Fruit fly (Drosophila melanogaster) whole organism, embryonic: ENCODE measurements around the gene Nplp3.

Experiments
- Abd-B ChIP-seq: fragments of 200-800 bp; sonication (Bioruptor generic); optimal IDR thresholded peaks from 2 replicates; lab custom pipeline; 2018; ENCODE audit warnings: missing biosample characterization, mild to moderate bottlenecking, missing genetic modification characterization, moderate library complexity
- CG12071 ChIP-seq: fragments of 200-800 bp; sonication (Bioruptor generic); optimal IDR thresholded peaks from 3 replicates; lab custom pipeline; 2018; ENCODE audit warnings: missing biosample characterization, mild to moderate bottlenecking, missing genetic modification characterization
- CG13894 ChIP-seq: fragments of 200-800 bp; sonication (Bioruptor generic); optimal IDR thresholded peaks from 3 replicates; lab custom pipeline; 2018; ENCODE audit warnings: missing biosample characterization, mild to moderate bottlenecking, missing genetic modification characterization, moderate library complexity
- CG14441 ChIP-seq: fragments of 200-800 bp; sonication (Bioruptor generic); IDR thresholded peaks from 2 replicates; pipeline ENCODE4 v1.3.6; 2022; ENCODE audit warnings: missing biosample characterization, missing genetic modification characterization
- CG14860 ChIP-seq: fragments of 200-800 bp; sonication (Bioruptor generic); IDR thresholded peaks from 3 replicates; pipeline ENCODE4 v1.3.6; 2022; ENCODE audit warnings: missing biosample characterization, missing genetic modification characterization; ENCODE audit not compliant: partially characterized antibody
- CG15479 ChIP-seq: fragments of 200-800 bp; sonication (Bioruptor generic); optimal IDR thresholded peaks from 3 replicates; lab custom pipeline; 2019; ENCODE audit warnings: missing biosample characterization, mild to moderate bottlenecking, missing genetic modification characterization, moderate library complexity
- CG1832 ChIP-seq: fragments of 200-800 bp; sonication (Bioruptor generic); optimal IDR thresholded peaks from 2 replicates; lab custom pipeline; 2017; ENCODE audit warnings: missing biosample characterization, mild to moderate bottlenecking, missing genetic modification characterization, inconsistent platforms
- CG18619 ChIP-seq: fragments of 200-800 bp; sonication (Bioruptor generic); optimal IDR thresholded peaks from 3 replicates; lab custom pipeline; 2017; ENCODE audit warnings: missing biosample characterization, mild to moderate bottlenecking, missing genetic modification characterization
- CG2129 ChIP-seq: fragments of 200-800 bp; sonication (Bioruptor generic); IDR thresholded peaks from 2 replicates; pipeline ENCODE4 v1.3.6; 2022; ENCODE audit warnings: missing biosample characterization, missing genetic modification characterization; ENCODE audit not compliant: partially characterized antibody
- CG32767 ChIP-seq: fragments of 200-800 bp; sonication (Bioruptor generic); IDR thresholded peaks from 2 replicates; pipeline ENCODE4 v1.3.6; 2022; ENCODE audit warnings: missing biosample characterization, missing genetic modification characterization
- CG3281 ChIP-seq: fragments of 200-800 bp; sonication (Bioruptor generic); optimal IDR thresholded peaks from 3 replicates; lab custom pipeline; 2017; ENCODE audit warnings: missing biosample characterization, mild to moderate bottlenecking, missing genetic modification characterization
- CG34224 ChIP-seq: fragments of 200-800 bp; sonication (Bioruptor generic); IDR thresholded peaks from 3 replicates; pipeline ENCODE4 v1.3.6; 2022; ENCODE audit warnings: missing biosample characterization, missing genetic modification characterization; ENCODE audit not compliant: partially characterized antibody
- CG3995 ChIP-seq: fragments of 200-800 bp; sonication (Bioruptor generic); optimal IDR thresholded peaks from 3 replicates; lab custom pipeline; 2016; ENCODE audit warnings: missing biosample characterization, missing genetic modification characterization
- CG4424 ChIP-seq: fragments of 200-800 bp; sonication (Bioruptor generic); optimal IDR thresholded peaks from 3 replicates; lab custom pipeline; 2016; ENCODE audit warnings: missing biosample characterization, missing genetic modification characterization
- CG5180 ChIP-seq: fragments of 200-800 bp; sonication (Bioruptor generic); optimal IDR thresholded peaks from 3 replicates; lab custom pipeline; 2017; ENCODE audit warnings: missing biosample characterization, missing genetic modification characterization, mild to moderate bottlenecking, moderate library complexity, missing genetic modification reagents
- CG5953 ChIP-seq: fragments of 200-800 bp; sonication (Bioruptor generic); IDR thresholded peaks from 2 replicates; pipeline ENCODE4 v1.3.6; 2022; ENCODE audit warnings: missing biosample characterization, missing genetic modification characterization
- CG6272 ChIP-seq: fragments of 200-800 bp; sonication (Bioruptor generic); IDR thresholded peaks from 2 replicates; pipeline ENCODE4 v1.3.6; 2022; ENCODE audit warnings: missing biosample characterization, missing genetic modification characterization
- CG6689 ChIP-seq: fragments of 200-800 bp; sonication (Bioruptor generic); IDR thresholded peaks from 2 replicates; pipeline ENCODE4 v1.3.6; 2022; ENCODE audit warnings: missing biosample characterization, missing genetic modification characterization
- CG6813 ChIP-seq: fragments of 200-800 bp; sonication (Bioruptor generic); optimal IDR thresholded peaks from 2 replicates; lab custom pipeline; 2017; ENCODE audit warnings: missing biosample characterization, missing genetic modification characterization, mild to moderate bottlenecking, moderate library complexity, missing genetic modification reagents
- CG7786 ChIP-seq: fragments of 200-800 bp; sonication (Bioruptor generic); optimal IDR thresholded peaks from 2 replicates; lab custom pipeline; 2016; ENCODE audit warnings: missing biosample characterization, missing genetic modification characterization
- CG7928 ChIP-seq: fragments of 200-800 bp; sonication (Bioruptor generic); optimal IDR thresholded peaks from 2 replicates; lab custom pipeline; 2017; ENCODE audit warnings: missing biosample characterization, mild to moderate bottlenecking, missing genetic modification characterization
- Dref ChIP-seq: fragments of 200-800 bp; sonication (Bioruptor generic); IDR thresholded peaks from 2 replicates; pipeline ENCODE4 v1.3.6; 2022; ENCODE audit warnings: missing biosample characterization, missing genetic modification characterization
- Drgx ChIP-seq: fragments of 200-800 bp; sonication (Bioruptor generic); IDR thresholded peaks from 2 replicates; pipeline ENCODE4 v1.3.6; 2022; ENCODE audit warnings: missing biosample characterization, missing genetic modification characterization
- Eip74EF ChIP-seq, 2 experiments: fragments of 200-800 bp in 1 of 2; fragments of >200 bp in 1 of 2; sonication (Bioruptor generic) in 1 of 2; optimal IDR thresholded peaks; 2 replicates each; lab custom pipeline; 2017 to 2019; ENCODE audit warnings: missing biosample characterization in 2 of 2, missing genetic modification characterization in 2 of 2, mild to moderate bottlenecking in 1 of 2, moderate library complexity in 1 of 2
- Ets65A ChIP-seq: fragments of 200-800 bp; sonication (Bioruptor generic); peaks from one replicate; lab custom pipeline; 2016; ENCODE audit warnings: missing biosample characterization, missing genetic modification characterization
- Gsc ChIP-seq: fragments of 200-800 bp; sonication (Bioruptor generic); IDR thresholded peaks from 2 replicates; pipeline ENCODE4 v1.3.6; 2022; ENCODE audit warnings: missing biosample characterization, missing genetic modification characterization
- Gug ChIP-seq: fragments of 200-800 bp; sonication (Bioruptor generic); IDR thresholded peaks from 4 replicates; pipeline ENCODE4 v1.3.6; 2022; ENCODE audit warnings: missing biosample characterization, missing genetic modification characterization
- Hey ChIP-seq: fragments of 200-800 bp; sonication (Bioruptor generic); optimal IDR thresholded peaks from 3 replicates; lab custom pipeline; 2018; ENCODE audit warnings: missing biosample characterization, mild to moderate bottlenecking, missing genetic modification characterization
- Hmr ChIP-seq: fragments of 200-800 bp; sonication (Bioruptor generic); optimal IDR thresholded peaks from 3 replicates; lab custom pipeline; 2017; ENCODE audit warnings: mild to moderate bottlenecking, missing biosample characterization, missing genetic modification reagents, missing genetic modification characterization
- Hr3 ChIP-seq: fragments of 200-800 bp; sonication (Bioruptor generic); optimal IDR thresholded peaks from 3 replicates; lab custom pipeline; 2016; ENCODE audit warnings: missing biosample characterization, missing genetic modification characterization
- Kr ChIP-seq: fragments of 200-800 bp; sonication (Bioruptor generic); optimal IDR thresholded peaks from 2 replicates; lab custom pipeline; 2017; ENCODE audit warnings: missing biosample characterization, mild to moderate bottlenecking, missing genetic modification characterization
- Vsx1 ChIP-seq: fragments of 200-800 bp; sonication (Bioruptor generic); optimal IDR thresholded peaks from 2 replicates; lab custom pipeline; 2017; ENCODE audit warnings: missing biosample characterization, mild to moderate bottlenecking, missing genetic modification characterization, missing genetic modification reagents
- ab ChIP-seq: fragments of 200-800 bp; sonication (Bioruptor generic); optimal IDR thresholded peaks from 2 replicates; lab custom pipeline; 2016; ENCODE audit warnings: missing biosample characterization, missing genetic modification characterization
- amos ChIP-seq: fragments of 200-800 bp; sonication (Bioruptor generic); IDR thresholded peaks from 2 replicates; pipeline ENCODE4 v1.3.6; 2022; ENCODE audit warnings: missing biosample characterization, missing genetic modification characterization; ENCODE audit not compliant: partially characterized antibody
- br ChIP-seq: fragments of >200 bp; optimal IDR thresholded peaks from 2 replicates; lab custom pipeline; 2017
- cas ChIP-seq: fragments of 200-800 bp; sonication (Bioruptor generic); IDR thresholded peaks from 2 replicates; pipeline ENCODE4 v1.3.6; 2022; ENCODE audit warnings: missing biosample characterization, missing genetic modification characterization
- cg ChIP-seq: fragments of 200-800 bp; sonication (Bioruptor generic); optimal IDR thresholded peaks from 3 replicates; lab custom pipeline; 2019; ENCODE audit warnings: missing biosample characterization, mild to moderate bottlenecking, missing genetic modification characterization, moderate library complexity
- ewg ChIP-seq: fragments of 200-800 bp; sonication (Bioruptor generic); optimal IDR thresholded peaks from 3 replicates; lab custom pipeline; 2017; ENCODE audit warnings: mild to moderate bottlenecking, missing biosample characterization, missing genetic modification reagents, missing genetic modification characterization
- eyg ChIP-seq: fragments of 200-800 bp; sonication (Bioruptor generic); optimal IDR thresholded peaks from 3 replicates; lab custom pipeline; 2016; ENCODE audit warnings: missing biosample characterization, missing genetic modification characterization
- gcm ChIP-seq: fragments of 200-800 bp; sonication (Bioruptor generic); optimal IDR thresholded peaks from 2 replicates; lab custom pipeline; 2019; ENCODE audit warnings: missing biosample characterization, mild to moderate bottlenecking, missing genetic modification characterization, moderate library complexity
- her ChIP-seq: fragments of 200-800 bp; sonication (Bioruptor generic); optimal IDR thresholded peaks from 2 replicates; lab custom pipeline; 2016; ENCODE audit warnings: missing biosample characterization, missing genetic modification characterization
- ind ChIP-seq: fragments of 200-800 bp; sonication (Bioruptor generic); optimal IDR thresholded peaks from 3 replicates; lab custom pipeline; 2016; ENCODE audit warnings: missing biosample characterization, missing genetic modification characterization
- ken ChIP-seq: fragments of 200-800 bp; sonication (Bioruptor generic); IDR thresholded peaks from 3 replicates; pipeline ENCODE4 v1.3.6; 2022; ENCODE audit warnings: missing biosample characterization, missing genetic modification characterization
- lilli ChIP-seq: fragments of 200-800 bp; sonication (Bioruptor generic); optimal IDR thresholded peaks from 3 replicates; lab custom pipeline; 2016; ENCODE audit warnings: missing biosample characterization, missing genetic modification characterization
- otp ChIP-seq: fragments of 200-800 bp; sonication (Bioruptor generic); IDR thresholded peaks from 3 replicates; pipeline ENCODE4, ENCODE4 v1.3.6; 2022; ENCODE audit warnings: missing biosample characterization, missing genetic modification characterization
- salm ChIP-seq: fragments of 200-800 bp; sonication (Bioruptor generic); optimal IDR thresholded peaks from 2 replicates; lab custom pipeline; 2018; ENCODE audit warnings: missing biosample characterization, mild to moderate bottlenecking, missing genetic modification characterization
- sob ChIP-seq: fragments of 200-800 bp; sonication (Bioruptor generic); IDR thresholded peaks from 2 replicates; pipeline ENCODE4 v1.3.6; 2022; ENCODE audit warnings: missing biosample characterization, missing genetic modification characterization
- tap ChIP-seq: fragments of 200-800 bp; optimal IDR thresholded peaks from 3 replicates; lab custom pipeline; 2019; ENCODE audit warnings: missing biosample characterization, mild to moderate bottlenecking, missing genetic modification characterization, moderate library complexity
- tgo ChIP-seq: fragments of 200-800 bp; sonication (Bioruptor generic); IDR thresholded peaks from 3 replicates; pipeline ENCODE4 v1.3.6; 2022; ENCODE audit warnings: missing biosample characterization, missing genetic modification characterization
- vvl ChIP-seq: fragments of 200-800 bp; sonication (Bioruptor generic); IDR thresholded peaks from 2 replicates; pipeline ENCODE4 v1.3.6; 2022; ENCODE audit warnings: missing biosample characterization, missing genetic modification characterization

Nplp3 gene

DNA sequence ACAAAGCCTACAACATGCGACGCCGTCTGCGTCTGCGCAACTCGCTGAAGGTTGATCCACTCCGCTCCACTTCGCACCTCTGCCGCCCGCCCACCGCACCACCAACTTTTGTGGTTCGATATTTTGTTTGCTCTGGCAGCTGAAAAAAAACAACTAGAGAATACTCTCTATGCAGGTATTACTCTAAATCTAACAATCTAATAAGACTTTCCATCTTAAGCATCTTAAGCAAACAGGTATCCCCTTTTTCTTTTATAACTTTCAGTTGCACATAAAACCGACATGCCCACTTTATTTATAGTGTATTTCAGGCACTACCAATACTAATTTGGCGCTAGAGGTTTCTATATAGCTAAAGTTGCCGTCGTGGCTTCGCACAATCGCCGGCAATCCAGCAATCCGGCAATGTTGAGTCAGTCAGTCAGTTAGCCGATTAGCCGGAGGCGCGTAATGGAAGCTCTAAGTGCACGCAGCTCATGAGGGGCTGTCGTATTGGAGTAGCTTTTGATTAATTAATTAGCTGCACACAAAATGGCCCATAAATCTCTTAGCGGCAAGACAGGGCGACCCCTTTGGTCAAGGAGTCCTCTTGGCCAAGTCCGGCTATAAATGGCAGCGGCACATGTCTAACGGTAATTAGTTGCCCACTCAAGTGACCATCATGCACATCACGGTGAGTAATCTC, 10.5 kb downstream of the Nplp3 start, which contains the start of gene CG13058 (continued):
- TF ChIP-seq tgo (peak; percentile 52; the same call in 2 of the 3 replicates), Hey (tag; lab: Kevin White, UChicago) (no peak), CG14860 (GFP tag; lab: Robert Waterston, UW) (no peak), CG3281 (GFP tag; lab: Kevin White, UChicago) (peak; percentile 43), ken (0 out of 3 replicates have a peak, but pooled peaks have one; percentile 36), CG7786 (peak; percentile 61), CG15479 (GFP tag; lab: Kevin White, UChicago) (no peak), her (peak; percentile 2), Hmr (GFP tag; lab: Kevin White, UChicago) (peak; percentile 61), CG34224 (no peak), CG5953 (no peak), Abd-B (GFP tag; lab: Kevin White, UChicago) (peak; percentile 18), ewg (peak; percentile 3), br (lab: Kevin White, UChicago) (no peak), CG6689 (GFP tag; lab: Robert Waterston, UW) (peak; percentile 40; the same call in 1 of the 2 replicates), CG3995 (no peak), amos (GFP tag; lab: Robert Waterston, UW) (no peak), CG6272 (no peak), cas (GFP tag; lab: Robert Waterston, UW) (no peak), CG13894 (tag; lab: Kevin White, UChicago) (peak; percentile 53), CG4424 (GFP tag; lab: Kevin White, UChicago) (peak; percentile 22), CG5180 (GFP tag; lab: Kevin White, UChicago) (peak; percentile 57), Ets65A (GFP tag; lab: Kevin White, UChicago) (peak; percentile 45), Gsc (no peak), CG14441 (GFP tag; lab: Robert Waterston, UW) (0 out of 2 replicates have a peak, but pooled peaks have one; percentile 41), CG7928 (GFP tag; lab: Kevin White, UChicago) (peak; percentile 25), salm (tag; lab: Kevin White, UChicago) (no peak), gcm (GFP tag; lab: Kevin White, UChicago) (no peak), Vsx1 (GFP tag; lab: Kevin White, UChicago) (peak; percentile 16), Eip74EF (GFP tag; optimal IDR thresholded peaks at IDR 0.05; lab: Kevin White, UChicago) (peak in 1 of 2 experiments; percentile 15), lilli (GFP tag; lab: Kevin White, UChicago) (peak; percentile 68), vvl (no peak), Gug (GFP tag; lab: Robert Waterston, UW) (no peak), CG18619 (peak; percentile 61), CG6813 (no peak), otp (GFP tag; lab: Robert Waterston, UW) (peak; percentile 71), ind (GFP tag; lab: Kevin White, UChicago) (peak; percentile 50), CG12071 (GFP tag; lab: Kevin White, UChicago) (peak; percentile 56), Drgx (GFP tag; lab: Robert Waterston, UW) (peak; percentile 65), eyg (GFP tag; lab: Kevin White, UChicago) (no peak), CG2129 (GFP tag; lab: Robert Waterston, UW) (no peak), CG32767 (GFP tag; lab: Robert Waterston, UW) (peak; percentile 71; the same call in 1 of the 2 replicates), Hr3 (peak; percentile 48), ab (GFP tag; lab: Kevin White, UChicago) (no peak), CG1832 (no peak), cg (no peak), sob (GFP tag; lab: Robert Waterston, UW) (no peak), tap (tag; lab: Kevin White, UChicago) (peak; percentile 59), Kr (GFP tag; lab: Kevin White, UChicago) (no peak), Dref (GFP tag; lab: Robert Waterston, UW) (no peak)
